Worm (Caenorhabditis elegans): ENCODE results near the gene snr-4.

DNA sequence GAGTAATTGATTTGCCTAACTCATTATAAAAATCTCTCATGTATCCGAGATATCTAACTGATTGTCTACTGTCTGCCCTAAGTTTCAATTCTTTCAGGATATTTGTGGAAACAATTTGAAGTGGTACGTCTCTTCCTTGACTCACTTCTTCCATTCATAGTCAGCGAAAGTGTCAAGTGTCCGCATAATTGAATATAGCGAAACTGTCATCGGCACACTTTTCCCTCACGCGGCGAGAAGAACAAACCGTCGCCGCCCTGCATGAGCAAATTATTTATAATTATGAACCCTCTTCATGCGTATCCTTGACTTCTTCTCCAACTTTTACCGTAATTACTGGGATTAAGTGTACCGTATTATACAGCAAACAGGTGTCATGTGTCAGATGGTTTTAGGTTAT, 30.9 kb downstream of the snr-4 start:
- TF ChIP-seq die-1 (tag; optimal IDR thresholded peaks at IDR 0.05) (no peak), him-1 (tag; optimal IDR thresholded peaks at IDR 0.05) (no peak)

Data from whole organism, young adult.